ENCODE assay signal across 1 fruit fly cellular context in the genomic region with DNA sequence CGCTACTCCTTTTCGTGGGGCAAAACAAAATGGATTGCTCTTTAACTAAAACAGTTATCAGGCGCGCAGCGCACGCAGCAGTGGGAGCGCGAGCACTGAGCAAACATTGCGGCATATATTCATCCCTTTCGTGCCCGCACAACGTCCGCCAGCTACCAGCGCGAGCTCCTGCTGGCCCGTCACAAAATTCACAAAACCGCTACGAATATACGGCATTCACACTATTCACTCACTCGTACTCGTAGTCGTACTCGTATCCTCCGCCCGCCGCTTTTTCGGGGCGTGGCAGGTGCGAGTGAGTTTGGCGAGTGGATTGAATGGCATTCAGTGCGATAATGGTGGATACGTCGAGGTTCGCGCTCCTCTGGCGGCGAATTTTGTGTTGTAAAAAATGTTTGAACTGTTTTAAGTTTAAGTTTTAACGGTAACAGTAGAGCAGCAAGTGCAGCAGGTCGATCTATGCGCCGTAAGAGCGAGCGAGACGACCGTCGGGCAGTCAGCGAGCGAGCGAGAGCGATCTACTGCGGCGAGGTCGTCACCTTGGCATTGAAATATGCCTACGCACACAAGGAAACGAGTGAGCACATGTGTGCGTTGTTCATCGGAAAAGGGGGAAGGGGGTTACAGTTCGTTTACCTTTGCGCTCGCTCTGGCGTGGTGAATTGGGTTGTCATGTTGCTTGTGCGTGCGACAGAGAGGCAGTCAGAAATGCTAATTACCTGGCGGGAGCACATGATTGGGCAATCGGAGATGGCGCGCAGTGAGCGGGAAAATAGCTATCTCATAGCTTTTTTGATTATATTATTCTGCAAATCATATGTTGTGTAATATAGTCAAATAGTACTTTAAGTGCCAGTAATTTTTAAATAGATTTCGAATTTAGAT.
TF ChIP-seq lines count a peak whose summit lies in the region.

No protein-coding gene starts in this region.

TF ChIP-seq in whole organism, embryonic, 481 proteins besides CTCF, POLR2A, EP300 and RAD21 (continued from another document and continues in another):
- TF ChIP-seq PHDP (tag; optimal IDR thresholded peaks at IDR 0.05; lab: Kevin White, UChicago): peak; percentile 51
- TF ChIP-seq CG1024 (GFP tag; IDR thresholded peaks at IDR 0.05; lab: Robert Waterston, UW): no peak
- TF ChIP-seq CG11696 (GFP tag; IDR thresholded peaks at IDR 0.05; lab: Robert Waterston, UW): no peak
- TF ChIP-seq GATAe (GFP tag; conservative IDR thresholded peaks at IDR 0.05; lab: Robert Waterston, UW): no peak
- no peak for TF ChIP-seq HLH4C (GFP tag; IDR thresholded peaks at IDR 0.05; lab: Robert Waterston, UW; ENCODE audit: partially characterized antibody)
- TF ChIP-seq tap (tag; optimal IDR thresholded peaks at IDR 0.05; lab: Kevin White, UChicago): no peak
- TF ChIP-seq CG5245 (GFP tag; optimal IDR thresholded peaks at IDR 0.05; lab: Kevin White, UChicago): peak; percentile 18
- no peak for TF ChIP-seq CG10321 (GFP tag; IDR thresholded peaks at IDR 0.05; lab: Robert Waterston, UW)
- TF ChIP-seq NfI (GFP tag; optimal IDR thresholded peaks at IDR 0.05; lab: Kevin White, UChicago): peak; percentile 54
- no peak for TF ChIP-seq NFAT (GFP tag; IDR thresholded peaks at IDR 0.05; lab: Robert Waterston, UW)
- no peak for TF ChIP-seq ara (GFP tag; IDR thresholded peaks at IDR 0.05; lab: Robert Waterston, UW)
- TF ChIP-seq ssp (GFP tag; IDR thresholded peaks at IDR 0.05; lab: Robert Waterston, UW): no peak
- no peak for TF ChIP-seq pan (optimal IDR thresholded peaks at IDR 0.05; lab: Kevin White, UChicago)
- TF ChIP-seq pan (GFP tag; optimal IDR thresholded peaks at IDR 0.05 in 1 of 2, IDR thresholded peaks at IDR 0.05 in 1 of 2): no peak
- TF ChIP-seq nom (GFP tag; optimal IDR thresholded peaks at IDR 0.05; lab: Kevin White, UChicago): peak; percentile 41
- TF ChIP-seq Abd-B (GFP tag; optimal IDR thresholded peaks at IDR 0.05; lab: Kevin White, UChicago): no peak
- no peak for TF ChIP-seq bbx (GFP tag; IDR thresholded peaks at IDR 0.05; lab: Robert Waterston, UW; ENCODE audit: partially characterized antibody)
- TF ChIP-seq stc (GFP tag; IDR thresholded peaks at IDR 0.05; lab: Robert Waterston, UW): no peak
- TF ChIP-seq Oli (tag; optimal IDR thresholded peaks at IDR 0.05; lab: Kevin White, UChicago): peak; percentile 60
- peak; percentile 24 for TF ChIP-seq tio (GFP tag; optimal IDR thresholded peaks at IDR 0.05; lab: Kevin White, UChicago)
- peak; percentile 66 for TF ChIP-seq fd64A (GFP tag; optimal IDR thresholded peaks at IDR 0.05; lab: Kevin White, UChicago)
- TF ChIP-seq ap (GFP tag; IDR thresholded peaks at IDR 0.05; lab: Robert Waterston, UW): no peak
- no peak for TF ChIP-seq sr (GFP tag; IDR thresholded peaks at IDR 0.05; lab: Robert Waterston, UW)
- no peak for TF ChIP-seq Rx (GFP tag; IDR thresholded peaks at IDR 0.05; lab: Robert Waterston, UW)
- peak; percentile 23 for TF ChIP-seq CG10267 (tag; optimal IDR thresholded peaks at IDR 0.05; lab: Kevin White, UChicago)
- TF ChIP-seq Xbp1 (GFP tag; optimal IDR thresholded peaks at IDR 0.05; lab: Kevin White, UChicago): peak; percentile 59
- no peak for TF ChIP-seq Elba2 (GFP tag; optimal IDR thresholded peaks at IDR 0.05; lab: Kevin White, UChicago)
- peak; percentile 54 for TF ChIP-seq phol (tag; optimal IDR thresholded peaks at IDR 0.05; lab: Kevin White, UChicago)
- peak; percentile 62 for TF ChIP-seq CG6765 (GFP tag; optimal IDR thresholded peaks at IDR 0.05; lab: Kevin White, UChicago)
- TF ChIP-seq Med (GFP tag; lab: Kevin White, UChicago): peak; percentile 89
- TF ChIP-seq CG13775 (GFP tag; optimal IDR thresholded peaks at IDR 0.05; lab: Kevin White, UChicago): peak; percentile 55
- TF ChIP-seq CG4282 (GFP tag; optimal IDR thresholded peaks at IDR 0.05; lab: Kevin White, UChicago): peak; percentile 70
- TF ChIP-seq Awh (GFP tag; IDR thresholded peaks at IDR 0.05; lab: Robert Waterston, UW): no peak
- TF ChIP-seq CG10654 (GFP tag; optimal IDR thresholded peaks at IDR 0.05; lab: Kevin White, UChicago): no peak
- TF ChIP-seq CG2875 (GFP tag; optimal IDR thresholded peaks at IDR 0.05; lab: Kevin White, UChicago): peak; percentile 55
- TF ChIP-seq CG6854 (GFP tag; optimal IDR thresholded peaks at IDR 0.05; lab: Kevin White, UChicago): peak; percentile 83
- peak; percentile 74 for TF ChIP-seq lab (GFP tag; optimal IDR thresholded peaks at IDR 0.05; lab: Kevin White, UChicago)
- TF ChIP-seq Ada2b (GFP tag; IDR thresholded peaks at IDR 0.05; lab: Robert Waterston, UW): no peak
- TF ChIP-seq Sin3A (optimal IDR thresholded peaks at IDR 0.05; lab: Kevin White, UChicago): no peak
- TF ChIP-seq Blimp-1 (GFP tag; optimal IDR thresholded peaks at IDR 0.05; lab: Kevin White, UChicago): peak; percentile 16
- no peak for TF ChIP-seq CG6791 (GFP tag; IDR thresholded peaks at IDR 0.05; lab: Robert Waterston, UW; ENCODE audit: partially characterized antibody)
- peak; percentile 68 for TF ChIP-seq Usf (GFP tag; optimal IDR thresholded peaks at IDR 0.05; lab: Kevin White, UChicago)
- no peak for TF ChIP-seq eyg (GFP tag; optimal IDR thresholded peaks at IDR 0.05; lab: Kevin White, UChicago)
- TF ChIP-seq crp (GFP tag; optimal IDR thresholded peaks at IDR 0.05; lab: Kevin White, UChicago): peak in 1 of 2 experiments; percentile 54
- no peak for TF ChIP-seq ato (GFP tag; IDR thresholded peaks at IDR 0.05; lab: Robert Waterston, UW; ENCODE audit: partially characterized antibody)
- TF ChIP-seq TFAM (GFP tag; optimal IDR thresholded peaks at IDR 0.05; lab: Kevin White, UChicago): no peak
- TF ChIP-seq jumu (GFP tag; optimal IDR thresholded peaks at IDR 0.05; lab: Kevin White, UChicago): no peak
- TF ChIP-seq Scr (GFP tag; IDR thresholded peaks at IDR 0.05; lab: Robert Waterston, UW; ENCODE audit: partially characterized antibody): no peak
- TF ChIP-seq CG3065 (GFP tag; optimal IDR thresholded peaks at IDR 0.05; lab: Kevin White, UChicago): peak; percentile 99
- peak; percentile 45 for TF ChIP-seq CG12219 (GFP tag; optimal IDR thresholded peaks at IDR 0.05; lab: Kevin White, UChicago)
- TF ChIP-seq dm (GFP tag; optimal IDR thresholded peaks at IDR 0.05; lab: Kevin White, UChicago): peak; percentile 78
- TF ChIP-seq slbo (GFP tag; IDR thresholded peaks at IDR 0.05; lab: Robert Waterston, UW): no peak
- TF ChIP-seq mirr (GFP tag; optimal IDR thresholded peaks at IDR 0.05; lab: Kevin White, UChicago): peak; percentile 86
- TF ChIP-seq CG34422 (GFP tag; IDR thresholded peaks at IDR 0.05; lab: Robert Waterston, UW): no peak
- peak; percentile 94 for TF ChIP-seq CG12769 (tag; optimal IDR thresholded peaks at IDR 0.05; lab: Kevin White, UChicago)
- TF ChIP-seq nerfin-1 (tag; optimal IDR thresholded peaks at IDR 0.05; lab: Kevin White, UChicago): peak; percentile 40
- TF ChIP-seq ham (GFP tag; IDR thresholded peaks at IDR 0.05; lab: Robert Waterston, UW): no peak
- TF ChIP-seq CG7839 (tag; optimal IDR thresholded peaks at IDR 0.05; lab: Kevin White, UChicago): peak; percentile 58
- peak; percentile 99 for TF ChIP-seq kni (GFP tag; optimal IDR thresholded peaks at IDR 0.05; lab: Kevin White, UChicago)
- peak; percentile 98 for TF ChIP-seq Vsx1 (GFP tag; optimal IDR thresholded peaks at IDR 0.05; lab: Kevin White, UChicago)
- no peak for TF ChIP-seq Xrp1 (GFP tag; IDR thresholded peaks at IDR 0.05; lab: Robert Waterston, UW)
- TF ChIP-seq cad (GFP tag; optimal IDR thresholded peaks at IDR 0.05; lab: Kevin White, UChicago): no peak
- TF ChIP-seq CG4730 (GFP tag; IDR thresholded peaks at IDR 0.05; lab: Robert Waterston, UW): no peak
- peak; percentile 69 for TF ChIP-seq kah (GFP tag; optimal IDR thresholded peaks at IDR 0.05; lab: Kevin White, UChicago)
- TF ChIP-seq bsh (GFP tag; optimal IDR thresholded peaks at IDR 0.05; lab: Kevin White, UChicago): peak in 1 of 2 experiments; percentile 65
- peak; percentile 75 for TF ChIP-seq her (GFP tag; optimal IDR thresholded peaks at IDR 0.05; lab: Kevin White, UChicago)
- TF ChIP-seq CG17829 (tag; optimal IDR thresholded peaks at IDR 0.05; lab: Kevin White, UChicago): peak; percentile 41
- TF ChIP-seq CG1529 (GFP tag; optimal IDR thresholded peaks at IDR 0.05; lab: Kevin White, UChicago): peak; percentile 35
- TF ChIP-seq aop (GFP tag; IDR thresholded peaks at IDR 0.05; lab: Robert Waterston, UW): no peak
- no peak for TF ChIP-seq cas (GFP tag; IDR thresholded peaks at IDR 0.05; lab: Robert Waterston, UW)
- TF ChIP-seq Ets65A (GFP tag; lab: Kevin White, UChicago): no peak
- TF ChIP-seq CrebB (tag; optimal IDR thresholded peaks at IDR 0.05; lab: Kevin White, UChicago): peak; percentile 76
- no peak for TF ChIP-seq CG7271 (tag; optimal IDR thresholded peaks at IDR 0.05; lab: Kevin White, UChicago)
- peak; percentile 48 for TF ChIP-seq CG12071 (GFP tag; optimal IDR thresholded peaks at IDR 0.05; lab: Kevin White, UChicago)
- TF ChIP-seq CG2889 (GFP tag; IDR thresholded peaks at IDR 0.05; lab: Robert Waterston, UW): no peak
- no peak for TF ChIP-seq Mes4 (GFP tag; optimal IDR thresholded peaks at IDR 0.05; lab: Kevin White, UChicago)
- TF ChIP-seq CG4424 (GFP tag; optimal IDR thresholded peaks at IDR 0.05; lab: Kevin White, UChicago): peak; percentile 65
- TF ChIP-seq CG6654 (GFP tag; optimal IDR thresholded peaks at IDR 0.05; lab: Kevin White, UChicago): no peak
- no peak for TF ChIP-seq Dbx (GFP tag; IDR thresholded peaks at IDR 0.05; lab: Robert Waterston, UW)
- TF ChIP-seq Bdp1 (GFP tag; optimal IDR thresholded peaks at IDR 0.05; lab: Kevin White, UChicago): peak; percentile 28
- peak; percentile 18 for TF ChIP-seq Antp (GFP tag; optimal IDR thresholded peaks at IDR 0.05; lab: Kevin White, UChicago)
- TF ChIP-seq CG13424 (tag; optimal IDR thresholded peaks at IDR 0.05; lab: Kevin White, UChicago): peak; percentile 64
- no peak for TF ChIP-seq CG16813 (GFP tag; IDR thresholded peaks at IDR 0.05; lab: Robert Waterston, UW; ENCODE audit: partially characterized antibody)
- TF ChIP-seq corto (GFP tag; optimal IDR thresholded peaks at IDR 0.05; lab: Kevin White, UChicago): peak; percentile 2
- peak; percentile 84 for TF ChIP-seq CG13296 (GFP tag; optimal IDR thresholded peaks at IDR 0.05; lab: Kevin White, UChicago)
- no peak for TF ChIP-seq prd (optimal IDR thresholded peaks at IDR 0.05; lab: Kevin White, UChicago)
- no peak for TF ChIP-seq prd (GFP tag; IDR thresholded peaks at IDR 0.05; lab: Robert Waterston, UW)
- no peak for TF ChIP-seq H2.0 (GFP tag; IDR thresholded peaks at IDR 0.05; lab: Robert Waterston, UW)
- peak; percentile 100 for TF ChIP-seq CG3838 (GFP tag; optimal IDR thresholded peaks at IDR 0.05; lab: Kevin White, UChicago)
- TF ChIP-seq seq (GFP tag; IDR thresholded peaks at IDR 0.05; lab: Robert Waterston, UW): no peak
- no peak for TF ChIP-seq hth (optimal IDR thresholded peaks at IDR 0.05; lab: Kevin White, UChicago)
- TF ChIP-seq CG10147 (GFP tag; optimal IDR thresholded peaks at IDR 0.05; lab: Kevin White, UChicago): peak; percentile 26
- no peak for TF ChIP-seq CG10565 (GFP tag; optimal IDR thresholded peaks at IDR 0.05; lab: Kevin White, UChicago)
- no peak for TF ChIP-seq ase (GFP tag; IDR thresholded peaks at IDR 0.05; lab: Robert Waterston, UW)
- peak; percentile 52 for TF ChIP-seq CG2116 (GFP tag; optimal IDR thresholded peaks at IDR 0.05; lab: Kevin White, UChicago)
- TF ChIP-seq Pdp1 (GFP tag; optimal IDR thresholded peaks at IDR 0.05; lab: Kevin White, UChicago): peak in 1 of 2 experiments; percentile 81
- TF ChIP-seq gem (tag; optimal IDR thresholded peaks at IDR 0.05; lab: Kevin White, UChicago): peak; percentile 77
- no peak for TF ChIP-seq Optix (GFP tag; IDR thresholded peaks at IDR 0.05; lab: Robert Waterston, UW)
- no peak for TF ChIP-seq CG11560 (tag; IDR thresholded peaks at IDR 0.05; lab: Robert Waterston, UW)
- peak; percentile 46 for TF ChIP-seq wek (GFP tag; optimal IDR thresholded peaks at IDR 0.05; lab: Kevin White, UChicago)
- no peak for TF ChIP-seq CG13287 (GFP tag; IDR thresholded peaks at IDR 0.05; lab: Robert Waterston, UW; ENCODE audit: partially characterized antibody)
- TF ChIP-seq lola (GFP tag; optimal IDR thresholded peaks at IDR 0.05; lab: Kevin White, UChicago): peak in 2 of 3 experiments; percentile 66 to 78
- TF ChIP-seq CG6175 (GFP tag; IDR thresholded peaks at IDR 0.05; lab: Robert Waterston, UW): no peak
- TF ChIP-seq zfh1 (GFP tag; IDR thresholded peaks at IDR 0.05; lab: Robert Waterston, UW): no peak
- peak; percentile 96 for TF ChIP-seq CG10543 (GFP tag; optimal IDR thresholded peaks at IDR 0.05; lab: Kevin White, UChicago)
- TF ChIP-seq Gug (GFP tag; IDR thresholded peaks at IDR 0.05; lab: Robert Waterston, UW): peak; percentile 8; the same call in 1 of the 4 replicates
- no peak for TF ChIP-seq nau (GFP tag; optimal IDR thresholded peaks at IDR 0.05; lab: Kevin White, UChicago)
- no peak for TF ChIP-seq klu (GFP tag; IDR thresholded peaks at IDR 0.05; lab: Robert Waterston, UW)
- TF ChIP-seq tup (GFP tag; optimal IDR thresholded peaks at IDR 0.05; lab: Kevin White, UChicago): peak; percentile 10
- TF ChIP-seq CG11093 (GFP tag; IDR thresholded peaks at IDR 0.05; lab: Robert Waterston, UW): no peak
- no peak for TF ChIP-seq tx (GFP tag; optimal IDR thresholded peaks at IDR 0.05; lab: Kevin White, UChicago)
- TF ChIP-seq CG15073 (GFP tag; optimal IDR thresholded peaks at IDR 0.05; lab: Kevin White, UChicago): no peak
- no peak for TF ChIP-seq CG33557 (GFP tag; optimal IDR thresholded peaks at IDR 0.05; lab: Kevin White, UChicago)
- peak; percentile 5 for TF ChIP-seq ash1 (GFP tag; optimal IDR thresholded peaks at IDR 0.05; lab: Kevin White, UChicago)
- TF ChIP-seq CG3163 (GFP tag; optimal IDR thresholded peaks at IDR 0.05; lab: Kevin White, UChicago): peak; percentile 9
- TF ChIP-seq MBD-R2 (GFP tag; IDR thresholded peaks at IDR 0.05; lab: Robert Waterston, UW): no peak
- peak; percentile 46 for TF ChIP-seq caup (GFP tag; optimal IDR thresholded peaks at IDR 0.05; lab: Kevin White, UChicago; ENCODE audit: severe bottlenecking)
- peak; percentile 50 for TF ChIP-seq onecut (GFP tag; IDR thresholded peaks at IDR 0.05; lab: Robert Waterston, UW)
- TF ChIP-seq lmd (GFP tag; IDR thresholded peaks at IDR 0.05; lab: Robert Waterston, UW): no peak
- TF ChIP-seq grau (tag; optimal IDR thresholded peaks at IDR 0.05; lab: Kevin White, UChicago): peak; percentile 68
- peak; percentile 74 for TF ChIP-seq CG4328 (GFP tag; optimal IDR thresholded peaks at IDR 0.05; lab: Kevin White, UChicago)
- TF ChIP-seq HLH54F (GFP tag; optimal IDR thresholded peaks at IDR 0.05; lab: Kevin White, UChicago): peak; percentile 66
- peak; percentile 19 for TF ChIP-seq hkb (optimal IDR thresholded peaks at IDR 0.05; lab: Kevin White, UChicago)
- TF ChIP-seq hkb (GFP tag; IDR thresholded peaks at IDR 0.05; lab: Robert Waterston, UW): no peak
- peak; percentile 59 for TF ChIP-seq CG15514 (GFP tag; optimal IDR thresholded peaks at IDR 0.05; lab: Kevin White, UChicago)
